Worm (Caenorhabditis elegans): ENCODE results near the gene del-2.

ce11 chrIV:9673206-9673605 lies 31.4 kb upstream of the del-2 start:
- TF ChIP-seq unc-62 (GFP tag; optimal IDR thresholded peaks at IDR 0.05) (no peak), ham-2 (GFP tag; optimal IDR thresholded peaks at IDR 0.05) (no peak), lin-13 (tag; optimal IDR thresholded peaks at IDR 0.05) (no peak), ztf-11 (tag; optimal IDR thresholded peaks at IDR 0.05) (no peak), nhr-12 (tag; optimal IDR thresholded peaks at IDR 0.05) (no peak), elt-3 (tag; optimal IDR thresholded peaks at IDR 0.05) (no peak), sptf-1 (tag; optimal IDR thresholded peaks at IDR 0.05) (no peak), ceh-43 (GFP tag; optimal IDR thresholded peaks at IDR 0.05) (no peak), nhr-28 (tag; optimal IDR thresholded peaks at IDR 0.05) (no peak), blmp-1 (tag; optimal IDR thresholded peaks at IDR 0.05) (no peak), nhr-237 (tag; optimal IDR thresholded peaks at IDR 0.05) (no peak), lsy-2 (tag; optimal IDR thresholded peaks at IDR 0.05) (no peak)
